Worm (Caenorhabditis elegans) whole organism, L4 larva: ENCODE measurements around the gene clc-1.

Experiments
- F10B5.3 ChIP-seq: sonication (generic microtip); optimal IDR thresholded peaks from 2 replicates; lab custom pipeline; 2016; ENCODE audit warnings: mild to moderate bottlenecking, missing genetic modification characterization, missing compliant biosample characterization
- F49E8.2 ChIP-seq: sonication (generic microtip); optimal IDR thresholded peaks from 2 replicates; lab custom pipeline; 2016; ENCODE audit warnings: missing compliant biosample characterization, mild to moderate bottlenecking, missing genetic modification characterization, borderline replicate concordance
- Y105C5A.15 ChIP-seq: fragments of 200-800 bp; sonication (Bioruptor generic); IDR thresholded peaks from 2 replicates; pipeline ENCODE4 v1.3.6; 2022; ENCODE audit warnings: missing genetic modification characterization, missing compliant biosample characterization
- Y48G9A.11 ChIP-seq: fragments of 200-800 bp; sonication (Bioruptor generic); IDR thresholded peaks from 2 replicates; pipeline ENCODE4 v1.3.6; 2022; ENCODE audit warnings: missing genetic modification reagents, missing genetic modification characterization, missing compliant biosample characterization
- ZK337.2 ChIP-seq: fragments of 200-800 bp; sonication (Bioruptor generic); IDR thresholded peaks from 2 replicates; pipeline ENCODE4 v1.3.6; 2022; ENCODE audit warnings: missing genetic modification reagents, missing genetic modification characterization, missing compliant biosample characterization
- ZK546.5 ChIP-seq, 2 experiments: sonication (generic microtip); optimal IDR thresholded peaks; 2 replicates each; lab custom pipeline; 2017; ENCODE audit warnings: missing biosample characterization in 2 of 2, missing genetic modification characterization in 2 of 2
- aly-2 ChIP-seq: sonication (generic microtip); optimal IDR thresholded peaks from 2 replicates; lab custom pipeline; 2018; ENCODE audit warnings: missing biosample characterization, missing genetic modification characterization
- arid-1 ChIP-seq: fragments of 200-800 bp; sonication (Bioruptor generic); conservative IDR thresholded peaks from 2 replicates; pipeline ENCODE4 v1.3.6; 2022; ENCODE audit warnings: missing genetic modification reagents, missing genetic modification characterization, missing compliant biosample characterization
- ceh-20 ChIP-seq: fragments of 200-800 bp; sonication (Bioruptor generic); IDR thresholded peaks from 2 replicates; pipeline ENCODE4 v1.3.6; 2022; ENCODE audit warnings: missing genetic modification reagents, missing genetic modification characterization, missing compliant biosample characterization
- ceh-28 ChIP-seq: fragments of 150-350 bp; optimal IDR thresholded peaks from 2 replicates; lab custom pipeline; 2014; ENCODE audit warnings: missing biosample characterization, missing genetic modification reagents, missing genetic modification characterization
- ceh-32 ChIP-seq: sonication (generic microtip); optimal IDR thresholded peaks from 2 replicates; lab custom pipeline; 2016; ENCODE audit warnings: mild to moderate bottlenecking, missing genetic modification characterization, missing compliant biosample characterization; ENCODE audit not compliant: poor library complexity
- ceh-62 ChIP-seq: sonication (generic microtip); optimal IDR thresholded peaks from 2 replicates; lab custom pipeline; 2017; ENCODE audit warnings: missing biosample characterization, missing genetic modification characterization
- ctbp-1 ChIP-seq: fragments of 200-800 bp; sonication (Bioruptor generic); IDR thresholded peaks from 2 replicates; pipeline ENCODE4 v1.3.6; 2022; ENCODE audit warnings: missing genetic modification reagents, missing genetic modification characterization, missing compliant biosample characterization
- daf-16 ChIP-seq, 3 experiments: sonication (generic microtip); optimal IDR thresholded peaks; 2 replicates each; lab custom pipeline; 2016 to 2017; ENCODE audit warnings: missing genetic modification characterization in 3 of 3, missing genetic modification reagents in 3 of 3, mild to moderate bottlenecking in 2 of 3, missing compliant biosample characterization in 2 of 3, missing biosample characterization in 1 of 3, moderate library complexity in 1 of 3
- dpl-1 ChIP-seq: fragments of 150-350 bp; optimal IDR thresholded peaks from 2 replicates; lab custom pipeline; 2014; ENCODE audit warnings: missing biosample characterization, missing genetic modification reagents, missing genetic modification characterization
- fkh-10 ChIP-seq: fragments of 150-350 bp; optimal IDR thresholded peaks from 2 replicates; lab custom pipeline; 2014; ENCODE audit warnings: missing biosample characterization, missing genetic modification reagents, missing genetic modification characterization
- hlh-11 ChIP-seq: fragments of 200-800 bp; sonication (Bioruptor generic); optimal IDR thresholded peaks from 2 replicates; lab custom pipeline; 2018; ENCODE audit warnings: mild to moderate bottlenecking, missing genetic modification characterization, missing compliant biosample characterization
- hlh-30 ChIP-seq: sonication (generic microtip); optimal IDR thresholded peaks from 2 replicates; lab custom pipeline; 2017; ENCODE audit warnings: antibody characterized with exemption, mild to moderate bottlenecking, missing genetic modification characterization, missing compliant biosample characterization; ENCODE audit not compliant: insufficient read depth
- jun-1 ChIP-seq: fragments of 150-350 bp; optimal IDR thresholded peaks from 2 replicates; lab custom pipeline; 2014; ENCODE audit warnings: missing biosample characterization, missing genetic modification reagents, missing genetic modification characterization
- lin-1 ChIP-seq: fragments of 200-800 bp; sonication (Bioruptor generic); IDR thresholded peaks from 2 replicates; pipeline ENCODE4 v1.3.6; 2022; ENCODE audit warnings: missing genetic modification reagents, missing genetic modification characterization, missing compliant biosample characterization
- lin-13 ChIP-seq: fragments of 150-350 bp; optimal IDR thresholded peaks from 2 replicates; lab custom pipeline; 2014; ENCODE audit warnings: missing biosample characterization, missing genetic modification reagents, missing genetic modification characterization
- lsy-2 ChIP-seq, 2 experiments: fragments of 150-350 bp in 1 of 2; sonication (generic microtip) in 1 of 2; optimal IDR thresholded peaks; 2 replicates each; lab custom pipeline; 2014 to 2017; ENCODE audit warnings: missing biosample characterization in 2 of 2, missing genetic modification characterization in 2 of 2
- madf-9 ChIP-seq: fragments of 200-800 bp; sonication (Bioruptor generic); conservative IDR thresholded peaks from 2 replicates; pipeline ENCODE4 v1.3.6; 2022; ENCODE audit warnings: missing genetic modification reagents, missing genetic modification characterization, missing compliant biosample characterization
- mdl-1 ChIP-seq, 2 experiments: fragments of 150-350 bp in 1 of 2; sonication (generic microtip) in 1 of 2; optimal IDR thresholded peaks; 2 replicates each; lab custom pipeline; 2014 to 2017; ENCODE audit warnings: missing biosample characterization in 2 of 2, missing genetic modification characterization in 2 of 2
- mdt-29 ChIP-seq: fragments of 200-800 bp; sonication (Bioruptor generic); IDR thresholded peaks from 2 replicates; pipeline ENCODE4 v1.3.6; 2022; ENCODE audit warnings: missing genetic modification reagents, missing genetic modification characterization, missing compliant biosample characterization
- mep-1 ChIP-seq: fragments of 150-350 bp; sonication (generic microtip); optimal IDR thresholded peaks from 3 replicates; lab custom pipeline; 2014; ENCODE audit warnings: missing biosample characterization, missing genetic modification characterization
- mxl-3 ChIP-seq: fragments of 200-800 bp; sonication (Bioruptor generic); optimal IDR thresholded peaks from 2 replicates; lab custom pipeline; 2018; ENCODE audit warnings: mild to moderate bottlenecking, missing genetic modification characterization, missing compliant biosample characterization
- nhr-11 ChIP-seq: fragments of 150-350 bp; optimal IDR thresholded peaks from 2 replicates; lab custom pipeline; 2014; ENCODE audit warnings: missing biosample characterization, missing genetic modification characterization
- nhr-111 ChIP-seq: fragments of 200-800 bp; sonication (Bioruptor generic); optimal IDR thresholded peaks from 2 replicates; lab custom pipeline; 2018; ENCODE audit warnings: mild to moderate bottlenecking, missing genetic modification characterization, missing compliant biosample characterization
- nhr-42 ChIP-seq: fragments of 200-800 bp; sonication (Bioruptor generic); IDR thresholded peaks from 2 replicates; pipeline ENCODE4 v1.3.6; 2022; ENCODE audit warnings: missing genetic modification characterization, missing compliant biosample characterization
- nhr-48 ChIP-seq: sonication (generic microtip); optimal IDR thresholded peaks from 2 replicates; lab custom pipeline; 2016; ENCODE audit warnings: mild to moderate bottlenecking, missing genetic modification characterization, missing compliant biosample characterization
- pqm-1 ChIP-seq: sonication (generic microtip); optimal IDR thresholded peaks from 2 replicates; lab custom pipeline; 2017; ENCODE audit warnings: missing biosample characterization, missing genetic modification characterization
- sdz-12 ChIP-seq: fragments of 200-800 bp; sonication (Bioruptor generic); optimal IDR thresholded peaks from 2 replicates; lab custom pipeline; 2018; ENCODE audit warnings: mild to moderate bottlenecking, missing genetic modification characterization, missing compliant biosample characterization
- skn-1 ChIP-seq: fragments of 150-350 bp; optimal IDR thresholded peaks from 2 replicates; lab custom pipeline; 2014; ENCODE audit warnings: missing biosample characterization, missing genetic modification characterization
- snpc-1.2 ChIP-seq: fragments of 200-800 bp; sonication (Bioruptor generic); IDR thresholded peaks from 2 replicates; pipeline ENCODE4 v1.3.6; 2022; ENCODE audit warnings: missing genetic modification reagents, missing genetic modification characterization, missing compliant biosample characterization
- spr-1 ChIP-seq: sonication (generic microtip); optimal IDR thresholded peaks from 2 replicates; lab custom pipeline; 2016; ENCODE audit warnings: mild to moderate bottlenecking, missing genetic modification characterization, missing compliant biosample characterization
- spr-3 ChIP-seq: fragments of 200-800 bp; sonication (Bioruptor generic); optimal IDR thresholded peaks from 2 replicates; lab custom pipeline; 2018; ENCODE audit warnings: mild to moderate bottlenecking, missing genetic modification characterization, missing compliant biosample characterization
- tra-1 ChIP-seq: fragments of 200-800 bp; sonication (Bioruptor generic); IDR thresholded peaks from 2 replicates; pipeline ENCODE4 v1.3.6; 2022; ENCODE audit warnings: missing genetic modification reagents, missing genetic modification characterization, missing compliant biosample characterization
- unc-130 ChIP-seq: sonication (generic microtip); optimal IDR thresholded peaks from 2 replicates; lab custom pipeline; 2016; ENCODE audit warnings: missing genetic modification reagents, missing genetic modification characterization, missing compliant biosample characterization
- vab-7 ChIP-seq: fragments of 200-800 bp; sonication (Bioruptor generic); IDR thresholded peaks from 2 replicates; pipeline ENCODE4 v1.3.6; 2022; ENCODE audit warnings: missing genetic modification reagents, missing genetic modification characterization, missing compliant biosample characterization
- zfp-2 ChIP-seq: sonication (generic microtip); optimal IDR thresholded peaks from 2 replicates; lab custom pipeline; 2016; ENCODE audit warnings: mild to moderate bottlenecking, missing genetic modification characterization, missing compliant biosample characterization
- zfp-3 ChIP-seq: fragments of 200-800 bp; sonication (Bioruptor generic); conservative IDR thresholded peaks from 2 replicates; pipeline ENCODE4 v1.3.6; 2022; ENCODE audit warnings: missing genetic modification reagents, missing genetic modification characterization, missing compliant biosample characterization
- zip-2 ChIP-seq: fragments of 150-350 bp; optimal IDR thresholded peaks from 2 replicates; lab custom pipeline; 2014; ENCODE audit warnings: missing biosample characterization, missing genetic modification characterization
- ztf-7 ChIP-seq: fragments of 150-350 bp; optimal IDR thresholded peaks from 2 replicates; lab custom pipeline; 2014; ENCODE audit warnings: missing biosample characterization, missing genetic modification characterization

clc-1 gene

ce11 chrX:11034430-11035117 is 12.7 kb upstream of the clc-1 start (continued):
- TF ChIP-seq Y48G9A.11 (no peak), zfp-2 (tag; lab: Kevin White, UChicago) (no peak), F49E8.2 (no peak), snpc-1.2 (GFP tag; lab: Robert Waterston, UW) (no peak)

DNA sequence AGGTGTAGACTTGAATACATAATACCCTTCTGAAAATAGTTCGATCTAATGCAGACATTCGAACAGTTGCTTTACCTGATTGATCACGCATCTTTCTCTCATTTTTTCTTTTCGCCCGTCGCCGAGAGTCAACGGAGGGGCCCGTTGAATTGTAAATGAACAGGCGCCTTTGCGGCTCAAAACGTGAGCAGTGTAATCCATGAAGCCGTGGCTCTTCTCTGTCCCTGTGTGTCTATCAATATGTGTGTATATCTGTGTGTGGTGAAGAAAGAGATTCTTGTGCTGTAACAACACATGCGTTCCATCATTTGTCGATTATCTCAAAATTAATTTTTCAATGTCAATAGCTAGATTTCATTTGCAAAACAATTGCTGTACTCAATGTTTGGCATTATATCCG is 11.7 kb upstream of the clc-1 start:
- TF ChIP-seq nhr-11 (tag; lab: Kevin White, UChicago) = peak; percentile 53
- TF ChIP-seq mdl-1 (tag; optimal IDR thresholded peaks at IDR 0.05; lab: Kevin White, UChicago) = no peak
- no peak for TF ChIP-seq nhr-111
- TF ChIP-seq zip-2 (tag; lab: Kevin White, UChicago) = no peak
- TF ChIP-seq mep-1 (tag; lab: Kevin White, UChicago) = no peak
- TF ChIP-seq ZK337.2 (GFP tag; lab: Robert Waterston, UW) = no peak
- no peak for TF ChIP-seq ceh-62 (tag; lab: Kevin White, UChicago)
- TF ChIP-seq unc-130 (GFP tag; lab: Kevin White, UChicago) = no peak
- no peak for TF ChIP-seq zfp-2 (tag; lab: Kevin White, UChicago)
- no peak for TF ChIP-seq nhr-48 (tag; lab: Kevin White, UChicago)
- TF ChIP-seq daf-16 (GFP tag; optimal IDR thresholded peaks at IDR 0.05; lab: Kevin White, UChicago) = peak in 1 of 2 experiments; percentile 67
- no peak for TF ChIP-seq daf-16 (tag; optimal IDR thresholded peaks at IDR 0.05; lab: Kevin White, UChicago)
- TF ChIP-seq vab-7 (GFP tag; lab: Robert Waterston, UW) = no peak
- TF ChIP-seq ZK546.5 (tag; optimal IDR thresholded peaks at IDR 0.05; lab: Kevin White, UChicago) = no peak
- TF ChIP-seq tra-1 = no peak
- TF ChIP-seq nhr-42 (GFP tag; lab: Robert Waterston, UW) = no peak
- TF ChIP-seq arid-1 = no peak
- no peak for TF ChIP-seq madf-9 (GFP tag; lab: Robert Waterston, UW)
- no peak for TF ChIP-seq ztf-7
- peak; percentile 13 for TF ChIP-seq hlh-11 (tag; lab: Kevin White, UChicago)
- no peak for TF ChIP-seq ceh-32
- no peak for TF ChIP-seq ctbp-1 (GFP tag; lab: Robert Waterston, UW)
- TF ChIP-seq, all 104 proteins: peak for 3

DNA sequence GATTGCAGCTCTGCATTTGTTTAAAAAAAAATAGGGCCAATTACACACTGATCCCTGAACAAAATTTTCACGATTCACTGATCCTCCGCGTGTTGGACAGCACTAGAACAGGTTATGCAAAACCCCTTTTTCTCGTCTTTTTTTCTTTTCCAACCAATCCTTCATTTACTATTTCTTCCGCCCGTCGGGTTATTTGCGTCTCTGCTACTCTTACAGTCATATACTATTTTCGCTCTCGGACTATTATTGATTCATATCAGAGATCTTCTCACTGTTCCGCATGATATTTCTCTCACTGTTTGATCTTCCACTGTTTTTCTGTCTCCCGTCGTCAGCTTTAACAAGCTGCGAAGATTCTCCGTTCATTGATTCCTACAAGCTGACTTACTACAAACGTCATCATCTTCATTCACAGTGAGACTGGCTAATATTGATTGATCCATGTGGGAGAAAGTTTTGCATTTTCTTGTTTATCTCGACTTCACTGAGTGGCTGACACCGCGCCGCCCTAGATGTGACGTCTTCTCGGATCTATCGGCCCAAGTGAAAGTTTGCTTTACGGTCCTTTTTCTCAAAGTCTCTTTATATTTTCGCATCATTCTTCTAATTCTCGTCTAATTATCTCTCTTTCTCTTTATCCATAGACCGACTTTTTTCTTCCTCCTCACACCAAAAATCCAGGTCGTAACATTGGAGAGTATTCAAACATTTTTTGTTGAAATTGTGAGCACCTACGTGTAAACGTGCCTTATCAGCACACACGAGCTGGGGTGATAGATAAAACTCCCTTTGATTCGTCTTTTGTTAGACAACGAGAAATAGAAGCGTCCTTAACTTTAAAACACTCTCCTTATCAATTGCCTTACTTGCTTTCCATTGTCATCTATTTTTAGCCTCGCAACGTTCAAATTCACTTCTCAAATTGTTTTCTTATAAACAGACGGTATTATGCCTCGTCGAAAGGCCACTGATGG is 10.8 kb upstream of the clc-1 start:
- TF ChIP-seq mep-1 (tag; lab: Kevin White, UChicago) = no peak
- TF ChIP-seq ZK337.2 (GFP tag; lab: Robert Waterston, UW) = no peak
- no peak for TF ChIP-seq F10B5.3
- no peak for TF ChIP-seq zfp-3 (GFP tag; lab: Robert Waterston, UW)
- no peak for TF ChIP-seq dpl-1 (GFP tag; lab: Kevin White, UChicago)
- no peak for TF ChIP-seq Y105C5A.15 (GFP tag; lab: Robert Waterston, UW)
- no peak for TF ChIP-seq arid-1
- TF ChIP-seq lsy-2 (tag; optimal IDR thresholded peaks at IDR 0.05; lab: Kevin White, UChicago) = no peak
- TF ChIP-seq mxl-3 (GFP tag; lab: Kevin White, UChicago) = peak; percentile 11
- TF ChIP-seq lin-13 (GFP tag; lab: Kevin White, UChicago) = no peak
- TF ChIP-seq fkh-10 (GFP tag; lab: Kevin White, UChicago) = no peak
- TF ChIP-seq ceh-28 (tag; lab: Kevin White, UChicago) = peak; percentile 14
- no peak for TF ChIP-seq spr-1 (tag; lab: Kevin White, UChicago)
- TF ChIP-seq ctbp-1 (GFP tag; lab: Robert Waterston, UW) = no peak
- TF ChIP-seq jun-1 (tag; lab: Kevin White, UChicago) = no peak
- peak in 1 of 2 experiments; percentile 11 for TF ChIP-seq mdl-1 (tag; optimal IDR thresholded peaks at IDR 0.05; lab: Kevin White, UChicago)
- peak; percentile 30 for TF ChIP-seq hlh-11 (tag; lab: Kevin White, UChicago)
- TF ChIP-seq pqm-1 (tag; lab: Kevin White, UChicago) = peak; percentile 80
- no peak for TF ChIP-seq ceh-32
- peak; percentile 21 for TF ChIP-seq hlh-30 (tag; lab: Kevin White, UChicago)
- TF ChIP-seq spr-3 (GFP tag; lab: Kevin White, UChicago) = no peak
- TF ChIP-seq ceh-20 (GFP tag; lab: Robert Waterston, UW) = no peak
- no peak for TF ChIP-seq aly-2
- TF ChIP-seq skn-1 (tag; lab: Kevin White, UChicago) = no peak
- TF ChIP-seq lin-1 (GFP tag; lab: Robert Waterston, UW) = no peak
- no peak for TF ChIP-seq mdt-29 (GFP tag; lab: Robert Waterston, UW)
- TF ChIP-seq sdz-12 = no peak
